Worm (Caenorhabditis elegans): ENCODE results near the gene str-188.

str-188 gene

ce11 chrV:9692109-9692581 is 24.4 kb upstream of the str-188 start, which contains the start of gene ztf-9 (continued):
- TF ChIP-seq lir-3 (tag; optimal IDR thresholded peaks at IDR 0.05): no peak
- TF ChIP-seq lin-15B (tag; optimal IDR thresholded peaks at IDR 0.05): no peak
- TF ChIP-seq nhr-6 (tag; optimal IDR thresholded peaks at IDR 0.05): no peak
- no peak for TF ChIP-seq F37D6.2 (tag; optimal IDR thresholded peaks at IDR 0.05)
- no peak for TF ChIP-seq nhr-102 (tag; optimal IDR thresholded peaks at IDR 0.05)
- no peak for TF ChIP-seq daf-19 (GFP tag; conservative IDR thresholded peaks at IDR 0.05)
- no peak for TF ChIP-seq ceh-44 (GFP tag; IDR thresholded peaks at IDR 0.05)
- TF ChIP-seq ztf-7 (tag; optimal IDR thresholded peaks at IDR 0.05): no peak
- TF ChIP-seq hlh-30 (tag; optimal IDR thresholded peaks at IDR 0.05; ENCODE audit: insufficient read depth): no peak
- peak in 1 of 2 experiments; percentile 34 for TF ChIP-seq mdl-1 (tag; optimal IDR thresholded peaks at IDR 0.05)
- no peak for TF ChIP-seq nhr-11 (tag; optimal IDR thresholded peaks at IDR 0.05)
- no peak for TF ChIP-seq fos-1 (tag; optimal IDR thresholded peaks at IDR 0.05)
- TF ChIP-seq nhr-237 (tag; optimal IDR thresholded peaks at IDR 0.05): no peak
- no peak for TF ChIP-seq egl-43 (GFP tag; IDR thresholded peaks at IDR 0.05)
- no peak; the same call in 1 of the 2 replicates for TF ChIP-seq lin-38 (GFP tag; IDR thresholded peaks at IDR 0.05)
- peak; percentile 48 for TF ChIP-seq rbr-2 (tag; optimal IDR thresholded peaks at IDR 0.05)
- TF ChIP-seq Y75B8A.6 (GFP tag; IDR thresholded peaks at IDR 0.05): no peak
- no peak for TF ChIP-seq spr-1 (tag; optimal IDR thresholded peaks at IDR 0.05)
- TF ChIP-seq ZK337.2 (GFP tag; IDR thresholded peaks at IDR 0.05): no peak
- no peak for TF ChIP-seq F44E2.7 (GFP tag; IDR thresholded peaks at IDR 0.05)
- peak; percentile 58; the same call in 1 of the 2 replicates for TF ChIP-seq ctbp-1 (GFP tag; IDR thresholded peaks at IDR 0.05)
- no peak for TF ChIP-seq unc-130 (GFP tag; optimal IDR thresholded peaks at IDR 0.05)
- no peak for TF ChIP-seq ceh-62 (tag; optimal IDR thresholded peaks at IDR 0.05)
- no peak for TF ChIP-seq tra-1 (GFP tag; IDR thresholded peaks at IDR 0.05)
- no peak for TF ChIP-seq tag-97 (GFP tag; IDR thresholded peaks at IDR 0.05)
- TF ChIP-seq mxl-2 (GFP tag; conservative IDR thresholded peaks at IDR 0.05): no peak
- TF ChIP-seq cey-2 (tag; optimal IDR thresholded peaks at IDR 0.05; ENCODE audit: borderline replicate concordance, insufficient read depth): no peak
- TF ChIP-seq T20F7.1 (GFP tag; optimal IDR thresholded peaks at IDR 0.05): no peak
- TF ChIP-seq mep-1 (tag; optimal IDR thresholded peaks at IDR 0.05): peak; percentile 71
- TF ChIP-seq dmd-8 (GFP tag; IDR thresholded peaks at IDR 0.05): no peak
- no peak for TF ChIP-seq lim-7 (GFP tag; IDR thresholded peaks at IDR 0.05)
- TF ChIP-seq zag-1 (tag; optimal IDR thresholded peaks at IDR 0.05): no peak
- no peak for TF ChIP-seq jun-1 (tag; optimal IDR thresholded peaks at IDR 0.05)
- TF ChIP-seq ztf-11 (tag; optimal IDR thresholded peaks at IDR 0.05): no peak
- no peak for TF ChIP-seq lin-29 (GFP tag; IDR thresholded peaks at IDR 0.05)
- no peak for TF ChIP-seq nhr-111 (GFP tag; optimal IDR thresholded peaks at IDR 0.05)
- peak; percentile 13 for TF ChIP-seq fkh-10 (GFP tag; optimal IDR thresholded peaks at IDR 0.05)
- no peak for TF ChIP-seq unc-39 (tag; optimal IDR thresholded peaks at IDR 0.05)
- TF ChIP-seq dpl-1 (GFP tag; optimal IDR thresholded peaks at IDR 0.05): no peak
- TF ChIP-seq daf-8 (GFP tag; IDR thresholded peaks at IDR 0.05): no peak
- TF ChIP-seq ceh-20 (GFP tag; IDR thresholded peaks at IDR 0.05): no peak
- no peak for TF ChIP-seq lin-39 (tag; optimal IDR thresholded peaks at IDR 0.05)
- no peak for TF ChIP-seq ceh-32 (tag; optimal IDR thresholded peaks at IDR 0.05; ENCODE audit: poor library complexity)
- no peak for TF ChIP-seq ceh-28 (tag; optimal IDR thresholded peaks at IDR 0.05)
- no peak for TF ChIP-seq php-3 (GFP tag; IDR thresholded peaks at IDR 0.05)
- no peak for TF ChIP-seq Y5F2A.4 (GFP tag; optimal IDR thresholded peaks at IDR 0.05)
- no peak for TF ChIP-seq nhr-76 (tag; optimal IDR thresholded peaks at IDR 0.05)
- TF ChIP-seq lin-13 (GFP tag; optimal IDR thresholded peaks at IDR 0.05): peak; percentile 44
- TF ChIP-seq mes-2 (tag; optimal IDR thresholded peaks at IDR 0.05; ENCODE audit: poor library complexity, severe bottlenecking): no peak
- no peak for TF ChIP-seq saeg-2 (GFP tag; IDR thresholded peaks at IDR 0.05)
- no peak for TF ChIP-seq nhr-42 (GFP tag; IDR thresholded peaks at IDR 0.05)
- no peak for TF ChIP-seq daf-12 (tag; optimal IDR thresholded peaks at IDR 0.05)
- TF ChIP-seq zip-11 (GFP tag; IDR thresholded peaks at IDR 0.05): no peak

Measured in whole organism, L4 larva.